Worm (Caenorhabditis elegans) whole organism, L2 larva: ENCODE measurements around the gene C31E10.5.
"Not testable (repeated sequence)": the region's sequence is repeated elsewhere in the genome, so short reads cannot be mapped to it uniquely, and the experiment has no call there.

ENCODE experiments used
- ama-1 ChIP-seq: fragments of 150-350 bp; optimal IDR thresholded peaks from 2 replicates; lab custom pipeline; 2018; ENCODE audit warnings: inconsistent platforms
- blmp-1 ChIP-seq: sonication (generic microtip); optimal IDR thresholded peaks from 2 replicates; lab custom pipeline; 2017; ENCODE audit warnings: missing genetic modification characterization, mild to moderate bottlenecking, missing compliant biosample characterization, antibody characterized with exemption, moderate library complexity; ENCODE audit not compliant: insufficient read depth
- ceh-82 ChIP-seq: fragments of 150-350 bp; optimal IDR thresholded peaks from 2 replicates; lab custom pipeline; 2014; ENCODE audit warnings: missing biosample characterization, missing genetic modification characterization
- elt-1 ChIP-seq: fragments of 150-350 bp; optimal IDR thresholded peaks from 2 replicates; lab custom pipeline; 2014; ENCODE audit warnings: missing biosample characterization, missing genetic modification characterization
- gmeb-1 ChIP-seq: fragments of 150-350 bp; optimal IDR thresholded peaks from 2 replicates; lab custom pipeline; 2014; ENCODE audit warnings: missing biosample characterization, missing genetic modification characterization
- nhr-11 ChIP-seq: fragments of 150-350 bp; optimal IDR thresholded peaks from 2 replicates; lab custom pipeline; 2014; ENCODE audit warnings: missing biosample characterization, missing genetic modification characterization
- nhr-129 ChIP-seq: fragments of 150-350 bp; optimal IDR thresholded peaks from 2 replicates; lab custom pipeline; 2014; ENCODE audit warnings: missing biosample characterization, missing genetic modification characterization
- nhr-23 ChIP-seq: fragments of 150-350 bp; optimal IDR thresholded peaks from 2 replicates; lab custom pipeline; 2014; ENCODE audit warnings: missing biosample characterization, missing genetic modification reagents, missing genetic modification characterization
- nhr-237 ChIP-seq: fragments of 150-350 bp; optimal IDR thresholded peaks from 2 replicates; lab custom pipeline; 2014; ENCODE audit warnings: missing biosample characterization, missing genetic modification characterization
- unc-39 ChIP-seq: fragments of 150-350 bp; optimal IDR thresholded peaks from 2 replicates; lab custom pipeline; 2014; ENCODE audit warnings: missing biosample characterization, missing genetic modification characterization
- zag-1 ChIP-seq: fragments of 150-350 bp; optimal IDR thresholded peaks from 2 replicates; lab custom pipeline; 2014; ENCODE audit warnings: missing biosample characterization, missing genetic modification characterization
- ztf-11 ChIP-seq: sonication (generic microtip); optimal IDR thresholded peaks from 2 replicates; lab custom pipeline; 2017; ENCODE audit warnings: missing biosample characterization, missing genetic modification characterization

- not testable (repeated sequence) for TF ChIP-seq elt-1 (tag; lab: Kevin White, UChicago); nhr-237 (tag; lab: Kevin White, UChicago); ceh-82 (tag; lab: Kevin White, UChicago); ztf-11 (tag; lab: Kevin White, UChicago); nhr-23 (tag; lab: Kevin White, UChicago); gmeb-1 (tag; lab: Kevin White, UChicago); blmp-1 (tag; lab: Kevin White, UChicago); nhr-11 (tag; lab: Kevin White, UChicago); nhr-129 (tag; lab: Kevin White, UChicago); zag-1 (tag; lab: Kevin White, UChicago); ama-1 (lab: Kevin White, UChicago); unc-39 (tag; lab: Kevin White, UChicago)
Measured at ce11 chrX:13973086-13973485, 22.5 kb downstream of the C31E10.5 start.
